Worm (Caenorhabditis elegans) whole organism, L4 larva: ENCODE measurements around the gene tsen-54.

ENCODE experiments used
- F10B5.3 ChIP-seq: sonication (generic microtip); optimal IDR thresholded peaks from 2 replicates; lab custom pipeline; 2016; ENCODE audit warnings: mild to moderate bottlenecking, missing genetic modification characterization, missing compliant biosample characterization
- F26F4.8 ChIP-seq: fragments of 200-800 bp; sonication (Bioruptor generic); conservative IDR thresholded peaks from 2 replicates; pipeline ENCODE4 v1.3.6; 2022; ENCODE audit warnings: missing genetic modification characterization, missing compliant biosample characterization
- Y5F2A.4 ChIP-seq: fragments of 200-800 bp; sonication (Bioruptor generic); optimal IDR thresholded peaks from 2 replicates; lab custom pipeline; 2018; ENCODE audit warnings: mild to moderate bottlenecking, missing genetic modification characterization, missing compliant biosample characterization
- ZK546.5 ChIP-seq, 2 experiments: sonication (generic microtip); optimal IDR thresholded peaks; 2 replicates each; lab custom pipeline; 2017; ENCODE audit warnings: missing biosample characterization in 2 of 2, missing genetic modification characterization in 2 of 2
- aha-1 ChIP-seq: fragments of 150-350 bp; peaks from one replicate; lab custom pipeline; 2014; ENCODE audit warnings: missing biosample characterization, missing genetic modification characterization
- ceh-20 ChIP-seq: fragments of 200-800 bp; sonication (Bioruptor generic); IDR thresholded peaks from 2 replicates; pipeline ENCODE4 v1.3.6; 2022; ENCODE audit warnings: missing genetic modification reagents, missing genetic modification characterization, missing compliant biosample characterization
- ceh-44 ChIP-seq: fragments of 200-800 bp; sonication (Bioruptor generic); IDR thresholded peaks from 2 replicates; pipeline ENCODE4 v1.3.6; 2022; ENCODE audit warnings: missing genetic modification reagents, missing genetic modification characterization, missing compliant biosample characterization
- ctbp-1 ChIP-seq: fragments of 200-800 bp; sonication (Bioruptor generic); IDR thresholded peaks from 2 replicates; pipeline ENCODE4 v1.3.6; 2022; ENCODE audit warnings: missing genetic modification reagents, missing genetic modification characterization, missing compliant biosample characterization
- daf-16 ChIP-seq, 3 experiments: sonication (generic microtip); optimal IDR thresholded peaks; 2 replicates each; lab custom pipeline; 2016 to 2017; ENCODE audit warnings: missing genetic modification characterization in 3 of 3, missing genetic modification reagents in 3 of 3, mild to moderate bottlenecking in 2 of 3, missing compliant biosample characterization in 2 of 3, missing biosample characterization in 1 of 3, moderate library complexity in 1 of 3
- daf-19 ChIP-seq: fragments of 200-800 bp; sonication (Bioruptor generic); conservative IDR thresholded peaks from 2 replicates; pipeline ENCODE4 v1.3.6; 2022; ENCODE audit warnings: missing genetic modification characterization, missing compliant biosample characterization
- dmd-8 ChIP-seq: fragments of 200-800 bp; sonication (Bioruptor generic); IDR thresholded peaks from 2 replicates; pipeline ENCODE4 v1.3.6; 2022; ENCODE audit warnings: missing genetic modification characterization, missing compliant biosample characterization
- dpl-1 ChIP-seq: fragments of 150-350 bp; optimal IDR thresholded peaks from 2 replicates; lab custom pipeline; 2014; ENCODE audit warnings: missing biosample characterization, missing genetic modification reagents, missing genetic modification characterization
- dve-1 ChIP-seq: sonication (generic microtip); optimal IDR thresholded peaks from 2 replicates; lab custom pipeline; 2017; ENCODE audit warnings: antibody characterized with exemption, mild to moderate bottlenecking, missing genetic modification characterization, missing compliant biosample characterization; ENCODE audit not compliant: insufficient read depth
- egl-27 ChIP-seq: sonication (generic microtip); optimal IDR thresholded peaks from 3 replicates; lab custom pipeline; 2017; ENCODE audit warnings: missing biosample characterization, missing genetic modification reagents, missing genetic modification characterization
- egl-43 ChIP-seq: fragments of 200-800 bp; sonication (Bioruptor generic); IDR thresholded peaks from 2 replicates; pipeline ENCODE4 v1.3.6; 2022; ENCODE audit warnings: missing genetic modification reagents, missing genetic modification characterization, missing compliant biosample characterization
- jun-1 ChIP-seq: fragments of 150-350 bp; optimal IDR thresholded peaks from 2 replicates; lab custom pipeline; 2014; ENCODE audit warnings: missing biosample characterization, missing genetic modification reagents, missing genetic modification characterization
- lin-13 ChIP-seq: fragments of 150-350 bp; optimal IDR thresholded peaks from 2 replicates; lab custom pipeline; 2014; ENCODE audit warnings: missing biosample characterization, missing genetic modification reagents, missing genetic modification characterization
- lin-38 ChIP-seq: fragments of 200-800 bp; sonication (Bioruptor generic); IDR thresholded peaks from 2 replicates; pipeline ENCODE4 v1.3.6; 2022; ENCODE audit warnings: missing genetic modification reagents, missing genetic modification characterization, missing compliant biosample characterization
- lsy-2 ChIP-seq, 2 experiments: fragments of 150-350 bp in 1 of 2; sonication (generic microtip) in 1 of 2; optimal IDR thresholded peaks; 2 replicates each; lab custom pipeline; 2014 to 2017; ENCODE audit warnings: missing biosample characterization in 2 of 2, missing genetic modification characterization in 2 of 2
- mdl-1 ChIP-seq, 2 experiments: fragments of 150-350 bp in 1 of 2; sonication (generic microtip) in 1 of 2; optimal IDR thresholded peaks; 2 replicates each; lab custom pipeline; 2014 to 2017; ENCODE audit warnings: missing biosample characterization in 2 of 2, missing genetic modification characterization in 2 of 2
- mep-1 ChIP-seq: fragments of 150-350 bp; sonication (generic microtip); optimal IDR thresholded peaks from 3 replicates; lab custom pipeline; 2014; ENCODE audit warnings: missing biosample characterization, missing genetic modification characterization
- mes-2 ChIP-seq: sonication (generic microtip); optimal IDR thresholded peaks from 2 replicates; lab custom pipeline; 2016; ENCODE audit warnings: missing genotype, mild to moderate bottlenecking, missing genetic modification characterization, missing compliant biosample characterization; ENCODE audit not compliant: poor library complexity, severe bottlenecking
- mxl-2 ChIP-seq: fragments of 200-800 bp; sonication (Bioruptor generic); conservative IDR thresholded peaks from 2 replicates; pipeline ENCODE4 v1.3.6; 2022; ENCODE audit warnings: missing genetic modification reagents, missing genetic modification characterization, missing compliant biosample characterization
- nhr-111 ChIP-seq: fragments of 200-800 bp; sonication (Bioruptor generic); optimal IDR thresholded peaks from 2 replicates; lab custom pipeline; 2018; ENCODE audit warnings: mild to moderate bottlenecking, missing genetic modification characterization, missing compliant biosample characterization
- nhr-28 ChIP-seq: fragments of 150-350 bp; optimal IDR thresholded peaks from 2 replicates; lab custom pipeline; 2014; ENCODE audit warnings: missing biosample characterization, missing genetic modification characterization
- nhr-42 ChIP-seq: fragments of 200-800 bp; sonication (Bioruptor generic); IDR thresholded peaks from 2 replicates; pipeline ENCODE4 v1.3.6; 2022; ENCODE audit warnings: missing genetic modification characterization, missing compliant biosample characterization
- pqm-1 ChIP-seq: sonication (generic microtip); optimal IDR thresholded peaks from 2 replicates; lab custom pipeline; 2017; ENCODE audit warnings: missing biosample characterization, missing genetic modification characterization
- set-16 ChIP-seq: fragments of 200-800 bp; sonication (Bioruptor generic); IDR thresholded peaks from 2 replicates; pipeline ENCODE4 v1.3.6; 2022; ENCODE audit warnings: missing genetic modification reagents, missing genetic modification characterization, missing compliant biosample characterization
- spr-1 ChIP-seq: sonication (generic microtip); optimal IDR thresholded peaks from 2 replicates; lab custom pipeline; 2016; ENCODE audit warnings: mild to moderate bottlenecking, missing genetic modification characterization, missing compliant biosample characterization
- tag-97 ChIP-seq: fragments of 200-800 bp; sonication (Bioruptor generic); IDR thresholded peaks from 2 replicates; pipeline ENCODE4 v1.3.6; 2022; ENCODE audit warnings: missing genetic modification characterization, missing compliant biosample characterization
- unc-62 ChIP-seq, 3 experiments: fragments of 150-350 bp in 1 of 3; sonication (generic microtip); optimal IDR thresholded peaks in 2 of 3; peaks in 1 of 3; 1 replicate in 1 of 3; 2 replicates in 2 of 3; lab custom pipeline; 2014 to 2017; ENCODE audit warnings: missing biosample characterization in 3 of 3, missing genetic modification characterization in 3 of 3, missing genetic modification reagents in 3 of 3, missing genotype in 1 of 3
- vab-7 ChIP-seq: fragments of 200-800 bp; sonication (Bioruptor generic); IDR thresholded peaks from 2 replicates; pipeline ENCODE4 v1.3.6; 2022; ENCODE audit warnings: missing genetic modification reagents, missing genetic modification characterization, missing compliant biosample characterization
- zip-11 ChIP-seq: fragments of 200-800 bp; sonication (Bioruptor generic); IDR thresholded peaks from 2 replicates; pipeline ENCODE4 v1.3.6; 2022; ENCODE audit warnings: missing genetic modification characterization, missing compliant biosample characterization

Gene tsen-54

ce11 chrIV:1973372-1973771 lies 25.4 kb downstream of the tsen-54 start, which contains the start of gene Y76B12C.3:
Gene Y76B12C.3, plus strand, starts transcription at chrIV:1973705.
- TF ChIP-seq lsy-2 (tag; optimal IDR thresholded peaks at IDR 0.05; lab: Kevin White, UChicago) (peak in 1 of 2 experiments; percentile 22), mes-2 (peak; percentile 11), nhr-42 (GFP tag; lab: Robert Waterston, UW) (no peak)

- TF ChIP-seq aha-1 (tag; lab: Kevin White, UChicago) (peak; percentile 57), dmd-8 (GFP tag; lab: Robert Waterston, UW) (no peak)
These were observed 27.6 kb downstream of the tsen-54 start for ce11 chrIV:1975594-1975993.

ce11 chrIV:1979782-1980181 lies 31.8 kb downstream of the tsen-54 start, which contains the start of gene Y76B12C.8:
Gene Y76B12C.8, plus strand, starts transcription at chrIV:1979988.
- TF ChIP-seq nhr-111 (GFP tag; lab: Kevin White, UChicago), result no peak
- no peak for TF ChIP-seq mxl-2 (GFP tag; lab: Robert Waterston, UW)
- peak in 1 of 2 experiments; percentile 94 for TF ChIP-seq unc-62 (GFP tag; optimal IDR thresholded peaks at IDR 0.05 in 1 of 2; lab: Kevin White, UChicago)
- no peak for TF ChIP-seq unc-62 (tag; optimal IDR thresholded peaks at IDR 0.05; lab: Kevin White, UChicago)

ce11 chrIV:1980961-1981446 lies 33.0 kb downstream of the tsen-54 start, which contains the start of gene Y76B12C.6:
Gene Y76B12C.6, plus strand, starts transcription at chrIV:1981396.
- peak; percentile 18 for TF ChIP-seq dve-1 (tag; lab: Kevin White, UChicago)
- no peak for TF ChIP-seq dmd-8 (GFP tag; lab: Robert Waterston, UW)
- no peak for TF ChIP-seq egl-43 (GFP tag; lab: Robert Waterston, UW)
- peak; percentile 2 for TF ChIP-seq mep-1 (tag; lab: Kevin White, UChicago)
- peak; percentile 59 for TF ChIP-seq lin-38 (GFP tag; lab: Robert Waterston, UW)
- TF ChIP-seq daf-16 (GFP tag; optimal IDR thresholded peaks at IDR 0.05; lab: Kevin White, UChicago), result no peak
- TF ChIP-seq daf-16 (tag; optimal IDR thresholded peaks at IDR 0.05; lab: Kevin White, UChicago), result peak; percentile 3
- TF ChIP-seq lin-13, result peak; percentile 10
- peak; percentile 51 for TF ChIP-seq aha-1 (tag; lab: Kevin White, UChicago)
- TF ChIP-seq Y5F2A.4, result no peak
- no peak for TF ChIP-seq ceh-44
- TF ChIP-seq zip-11 (GFP tag; lab: Robert Waterston, UW), result no peak
- no peak for TF ChIP-seq daf-19 (GFP tag; lab: Robert Waterston, UW)
- no peak for TF ChIP-seq pqm-1 (tag; lab: Kevin White, UChicago)
- TF ChIP-seq lsy-2 (tag; optimal IDR thresholded peaks at IDR 0.05; lab: Kevin White, UChicago), result peak in 1 of 2 experiments; percentile 1
- no peak for TF ChIP-seq jun-1 (tag; lab: Kevin White, UChicago)
- TF ChIP-seq F10B5.3 (tag; lab: Kevin White, UChicago), result no peak
- TF ChIP-seq nhr-28 (tag; lab: Kevin White, UChicago), result peak; percentile 9
- no peak for TF ChIP-seq tag-97
- TF ChIP-seq mes-2, result peak; percentile 69
- peak; percentile 20 for TF ChIP-seq dpl-1 (GFP tag; lab: Kevin White, UChicago)
- no peak for TF ChIP-seq ceh-20 (GFP tag; lab: Robert Waterston, UW)
- no peak for TF ChIP-seq mdl-1 (tag; optimal IDR thresholded peaks at IDR 0.05; lab: Kevin White, UChicago)

- no peak for TF ChIP-seq ZK546.5 (tag; optimal IDR thresholded peaks at IDR 0.05; lab: Kevin White, UChicago)
- no peak for TF ChIP-seq vab-7
- TF ChIP-seq spr-1 (tag; lab: Kevin White, UChicago), result no peak
- TF ChIP-seq lin-38 (GFP tag; lab: Robert Waterston, UW), result no peak
- 0 out of 2 replicates have a peak, but pooled peaks have one; percentile 11 for TF ChIP-seq ctbp-1 (GFP tag; lab: Robert Waterston, UW)
- TF ChIP-seq egl-27 (tag; lab: Kevin White, UChicago), result no peak
- peak; percentile 93 for TF ChIP-seq set-16 (GFP tag; lab: Robert Waterston, UW)
- TF ChIP-seq F26F4.8 (GFP tag; lab: Robert Waterston, UW), result no peak
- peak; percentile 91 for TF ChIP-seq aha-1 (tag; lab: Kevin White, UChicago)
These were observed 42.9 kb downstream of the tsen-54 start for ce11 chrIV:1990843-1991339.
